Fruit fly (Drosophila melanogaster): Measurements from ENCODE around the gene eIF1A.

The eIF1A gene

DNA sequence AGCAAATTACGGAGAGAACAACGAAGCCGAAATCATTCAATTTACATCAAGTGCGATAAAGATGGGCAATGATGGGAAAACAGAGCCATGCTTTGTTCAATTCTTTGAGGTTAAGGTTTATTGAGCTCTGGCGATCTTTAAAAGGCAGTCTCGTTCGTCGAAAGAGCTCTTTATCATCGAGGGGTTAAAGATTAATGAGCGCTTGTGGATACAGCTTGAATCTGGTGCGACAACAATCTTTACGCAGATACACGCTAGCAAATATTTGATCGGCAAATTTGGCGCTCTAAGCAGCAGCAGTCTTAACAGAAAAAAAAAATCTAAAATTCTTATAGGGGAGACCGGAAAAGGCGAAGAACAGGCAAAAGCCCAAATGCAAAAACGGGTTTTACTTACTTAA lies 21.6 kb downstream of the eIF1A start (continued):
- TF ChIP-seq CG33557 (GFP tag; optimal IDR thresholded peaks at IDR 0.05) (no peak), Hey (tag; optimal IDR thresholded peaks at IDR 0.05) (no peak), ham (GFP tag; IDR thresholded peaks at IDR 0.05) (no peak), scrt (GFP tag; optimal IDR thresholded peaks at IDR 0.05) (peak; percentile 28), rib (GFP tag; IDR thresholded peaks at IDR 0.05) (no peak), CG9797 (GFP tag; optimal IDR thresholded peaks at IDR 0.05) (no peak), gsb-n (tag; optimal IDR thresholded peaks at IDR 0.05) (no peak), CG7745 (tag; optimal IDR thresholded peaks at IDR 0.05) (no peak), CG43689 (GFP tag; IDR thresholded peaks at IDR 0.05) (no peak), Hr51 (GFP tag; optimal IDR thresholded peaks at IDR 0.05) (peak in 1 of 2 experiments; percentile 27), CG2120 (GFP tag; optimal IDR thresholded peaks at IDR 0.05) (peak; percentile 47), CG8388 (GFP tag; optimal IDR thresholded peaks at IDR 0.05) (no peak), CG2202 (tag; optimal IDR thresholded peaks at IDR 0.05) (no peak), gfzf (GFP tag; optimal IDR thresholded peaks at IDR 0.05) (no peak), Trl (optimal IDR thresholded peaks at IDR 0.05) (no peak), Trl (GFP tag; optimal IDR thresholded peaks at IDR 0.05) (no peak), ase (GFP tag; IDR thresholded peaks at IDR 0.05) (no peak), row (GFP tag; IDR thresholded peaks at IDR 0.05) (no peak), CG10274 (GFP tag; optimal IDR thresholded peaks at IDR 0.05) (no peak), ems (GFP tag; optimal IDR thresholded peaks at IDR 0.05) (no peak), org-1 (GFP tag; optimal IDR thresholded peaks at IDR 0.05) (no peak), Sry-δ (GFP tag; optimal IDR thresholded peaks at IDR 0.05) (no peak), onecut (GFP tag; IDR thresholded peaks at IDR 0.05) (no peak), psq (GFP tag; optimal IDR thresholded peaks at IDR 0.05) (no peak), CG13624 (GFP tag; optimal IDR thresholded peaks at IDR 0.05) (no peak), Sin3A (optimal IDR thresholded peaks at IDR 0.05) (no peak), Meics (GFP tag; optimal IDR thresholded peaks at IDR 0.05) (peak; percentile 33), CG7372 (GFP tag; IDR thresholded peaks at IDR 0.05) (no peak), CG13775 (GFP tag; optimal IDR thresholded peaks at IDR 0.05) (no peak), Max (GFP tag; optimal IDR thresholded peaks at IDR 0.05) (no peak), wdn (GFP tag; IDR thresholded peaks at IDR 0.05) (no peak), CG18619 (GFP tag; optimal IDR thresholded peaks at IDR 0.05) (peak; percentile 8), CG14860 (GFP tag; IDR thresholded peaks at IDR 0.05; ENCODE audit: partially characterized antibody) (no peak), Lim3 (GFP tag; IDR thresholded peaks at IDR 0.05) (no peak), PHDP (tag; optimal IDR thresholded peaks at IDR 0.05) (no peak), CG14050 (GFP tag; IDR thresholded peaks at IDR 0.05) (no peak), hb (GFP tag; IDR thresholded peaks at IDR 0.05; ENCODE audit: partially characterized antibody) (no peak), Vsx1 (GFP tag; optimal IDR thresholded peaks at IDR 0.05) (no peak), zen2 (GFP tag; IDR thresholded peaks at IDR 0.05; ENCODE audit: partially characterized antibody) (no peak), Scr (GFP tag; IDR thresholded peaks at IDR 0.05; ENCODE audit: partially characterized antibody) (no peak), CG8924 (tag; optimal IDR thresholded peaks at IDR 0.05) (no peak), lola (GFP tag; optimal IDR thresholded peaks at IDR 0.05) (no peak), CG11093 (GFP tag; IDR thresholded peaks at IDR 0.05) (no peak), Six4 (GFP tag; optimal IDR thresholded peaks at IDR 0.05) (no peak), seq (GFP tag; IDR thresholded peaks at IDR 0.05) (no peak), CG11398 (GFP tag; optimal IDR thresholded peaks at IDR 0.05) (no peak), gt (GFP tag; IDR thresholded peaks at IDR 0.05) (no peak), CG16815 (GFP tag; optimal IDR thresholded peaks at IDR 0.05) (no peak), Lhr (GFP tag; optimal IDR thresholded peaks at IDR 0.05) (no peak), Chrac-16 (GFP tag; optimal IDR thresholded peaks at IDR 0.05) (no peak), pb (GFP tag; optimal IDR thresholded peaks at IDR 0.05) (no peak), CG2712 (tag; optimal IDR thresholded peaks at IDR 0.05) (no peak), ftz-f1 (GFP tag; optimal IDR thresholded peaks at IDR 0.05) (no peak)
